Worm (Caenorhabditis elegans) whole organism, L2 larva: Measurements from ENCODE around the gene C05D2.8.

ENCODE experiments used
- C34F6.9 ChIP-seq: fragments of 150-350 bp; optimal IDR thresholded peaks from 2 replicates; lab custom pipeline; 2014; ENCODE audit warnings: missing biosample characterization, missing genetic modification characterization
- F13H6.1 ChIP-seq: sonication (generic microtip); optimal IDR thresholded peaks from 2 replicates; lab custom pipeline; 2016; ENCODE audit warnings: missing genetic modification characterization, missing compliant biosample characterization
- R02D3.7 ChIP-seq: fragments of 150-350 bp; optimal IDR thresholded peaks from 2 replicates; lab custom pipeline; 2014; ENCODE audit warnings: missing biosample characterization, missing genetic modification characterization
- Y55F3AM.14 ChIP-seq: fragments of 200-800 bp; sonication (Bioruptor generic); optimal IDR thresholded peaks from 2 replicates; lab custom pipeline; 2018; ENCODE audit warnings: mild to moderate bottlenecking, missing genetic modification characterization, missing compliant biosample characterization
- ZK546.5 ChIP-seq: sonication (generic microtip); optimal IDR thresholded peaks from 2 replicates; lab custom pipeline; 2017; ENCODE audit warnings: missing biosample characterization, missing genetic modification characterization
- alr-1 ChIP-seq: fragments of 150-350 bp; optimal IDR thresholded peaks from 2 replicates; lab custom pipeline; 2014; ENCODE audit warnings: missing biosample characterization, missing genetic modification characterization
- aly-2 ChIP-seq: fragments of 150-350 bp; optimal IDR thresholded peaks from 2 replicates; lab custom pipeline; 2014; ENCODE audit warnings: missing biosample characterization, missing genetic modification characterization
- ama-1 ChIP-seq: fragments of 150-350 bp; optimal IDR thresholded peaks from 2 replicates; lab custom pipeline; 2018; ENCODE audit warnings: inconsistent platforms
- blmp-1 ChIP-seq: sonication (generic microtip); optimal IDR thresholded peaks from 2 replicates; lab custom pipeline; 2017; ENCODE audit warnings: missing genetic modification characterization, mild to moderate bottlenecking, missing compliant biosample characterization, antibody characterized with exemption, moderate library complexity; ENCODE audit not compliant: insufficient read depth
- ceh-16 ChIP-seq: fragments of 150-350 bp; optimal IDR thresholded peaks from 2 replicates; lab custom pipeline; 2014; ENCODE audit warnings: missing biosample characterization, missing genetic modification characterization
- ceh-82 ChIP-seq: fragments of 150-350 bp; optimal IDR thresholded peaks from 2 replicates; lab custom pipeline; 2014; ENCODE audit warnings: missing biosample characterization, missing genetic modification characterization
- crh-2 ChIP-seq: sonication (generic microtip); optimal IDR thresholded peaks from 2 replicates; lab custom pipeline; 2017; ENCODE audit warnings: missing biosample characterization, missing genetic modification characterization
- dmd-4 ChIP-seq: sonication (generic microtip); optimal IDR thresholded peaks from 2 replicates; lab custom pipeline; 2017; ENCODE audit warnings: missing biosample characterization, missing genetic modification characterization
- egl-27 ChIP-seq: sonication (generic microtip); optimal IDR thresholded peaks from 3 replicates; lab custom pipeline; 2017; ENCODE audit warnings: missing biosample characterization, missing genetic modification reagents, missing genetic modification characterization
- elt-1 ChIP-seq: fragments of 150-350 bp; optimal IDR thresholded peaks from 2 replicates; lab custom pipeline; 2014; ENCODE audit warnings: missing biosample characterization, missing genetic modification characterization
- elt-3 ChIP-seq: sonication (generic microtip); optimal IDR thresholded peaks from 2 replicates; lab custom pipeline; 2017; ENCODE audit warnings: missing biosample characterization, missing genetic modification characterization
- fos-1 ChIP-seq: fragments of 150-350 bp; optimal IDR thresholded peaks from 2 replicates; lab custom pipeline; 2014; ENCODE audit warnings: missing biosample characterization, missing genetic modification characterization
- gmeb-1 ChIP-seq: fragments of 150-350 bp; optimal IDR thresholded peaks from 2 replicates; lab custom pipeline; 2014; ENCODE audit warnings: missing biosample characterization, missing genetic modification characterization
- lin-11 ChIP-seq: fragments of 150-350 bp; sonication (generic microtip); optimal IDR thresholded peaks from 2 replicates; lab custom pipeline; 2014; ENCODE audit warnings: missing biosample characterization, missing genetic modification characterization, inconsistent platforms, mixed read lengths
- lin-13 ChIP-seq: fragments of 150-350 bp; optimal IDR thresholded peaks from 2 replicates; lab custom pipeline; 2014; ENCODE audit warnings: missing biosample characterization, missing genetic modification reagents, missing genetic modification characterization
- lin-39 ChIP-seq: fragments of 150-350 bp; optimal IDR thresholded peaks from 2 replicates; lab custom pipeline; 2014; ENCODE audit warnings: missing biosample characterization, missing genetic modification reagents, missing genetic modification characterization
- lsy-2 ChIP-seq, 2 experiments: fragments of 150-350 bp in 1 of 2; sonication (generic microtip) in 1 of 2; optimal IDR thresholded peaks; 2 replicates each; lab custom pipeline; 2014 to 2017; ENCODE audit warnings: missing biosample characterization in 2 of 2, missing genetic modification characterization in 2 of 2
- mab-5 ChIP-seq: fragments of 150-350 bp; optimal IDR thresholded peaks from 2 replicates; lab custom pipeline; 2014; ENCODE audit warnings: missing biosample characterization, missing genetic modification characterization
- mbf-1 ChIP-seq: sonication (generic microtip); optimal IDR thresholded peaks from 2 replicates; lab custom pipeline; 2017; ENCODE audit warnings: missing biosample characterization, missing genetic modification characterization
- mdl-1 ChIP-seq, 2 experiments: fragments of 150-350 bp in 1 of 2; sonication (generic microtip) in 1 of 2; optimal IDR thresholded peaks; 2 replicates each; lab custom pipeline; 2017; ENCODE audit warnings: missing biosample characterization in 2 of 2, missing genetic modification characterization in 2 of 2
- nhr-10 ChIP-seq: sonication (generic microtip); optimal IDR thresholded peaks from 2 replicates; lab custom pipeline; 2017; ENCODE audit warnings: missing biosample characterization, missing genetic modification characterization
- nhr-11 ChIP-seq: fragments of 150-350 bp; optimal IDR thresholded peaks from 2 replicates; lab custom pipeline; 2014; ENCODE audit warnings: missing biosample characterization, missing genetic modification characterization
- nhr-12 ChIP-seq: fragments of 150-350 bp; optimal IDR thresholded peaks from 2 replicates; lab custom pipeline; 2014; ENCODE audit warnings: missing biosample characterization, missing genetic modification characterization
- nhr-129 ChIP-seq: fragments of 150-350 bp; optimal IDR thresholded peaks from 2 replicates; lab custom pipeline; 2014; ENCODE audit warnings: missing biosample characterization, missing genetic modification characterization
- nhr-21 ChIP-seq: fragments of 150-350 bp; optimal IDR thresholded peaks from 2 replicates; lab custom pipeline; 2014; ENCODE audit warnings: missing biosample characterization, missing genetic modification characterization
- nhr-23 ChIP-seq: fragments of 150-350 bp; optimal IDR thresholded peaks from 2 replicates; lab custom pipeline; 2014; ENCODE audit warnings: missing biosample characterization, missing genetic modification reagents, missing genetic modification characterization
- nhr-237 ChIP-seq: fragments of 150-350 bp; optimal IDR thresholded peaks from 2 replicates; lab custom pipeline; 2014; ENCODE audit warnings: missing biosample characterization, missing genetic modification characterization
- nhr-25 ChIP-seq: fragments of 150-350 bp; sonication (generic microtip); optimal IDR thresholded peaks from 3 replicates; lab custom pipeline; 2014; ENCODE audit warnings: missing biosample characterization, missing genetic modification characterization
- nhr-6 ChIP-seq: fragments of 150-350 bp; optimal IDR thresholded peaks from 2 replicates; lab custom pipeline; 2014; ENCODE audit warnings: missing biosample characterization, missing genetic modification characterization
- nhr-77 ChIP-seq: fragments of 150-350 bp; optimal IDR thresholded peaks from 2 replicates; lab custom pipeline; 2014; ENCODE audit warnings: missing biosample characterization, missing genetic modification characterization
- peb-1 ChIP-seq: fragments of 150-350 bp; optimal IDR thresholded peaks from 2 replicates; lab custom pipeline; 2014; ENCODE audit warnings: missing biosample characterization, missing genetic modification characterization
- sem-4 ChIP-seq: fragments of 150-350 bp; optimal IDR thresholded peaks from 2 replicates; lab custom pipeline; 2014; ENCODE audit warnings: missing biosample characterization, missing genetic modification reagents, missing genetic modification characterization
- skn-1 ChIP-seq: sonication (generic microtip); optimal IDR thresholded peaks from 2 replicates; lab custom pipeline; 2017; ENCODE audit warnings: missing biosample characterization, missing genetic modification characterization
- sma-3 ChIP-seq: sonication (generic microtip); optimal IDR thresholded peaks from 2 replicates; lab custom pipeline; 2016; ENCODE audit warnings: missing genetic modification reagents, missing genetic modification characterization, missing compliant biosample characterization
- sma-9 ChIP-seq, 2 experiments: fragments of 150-350 bp in 1 of 2; sonication (generic microtip) in 1 of 2; optimal IDR thresholded peaks; 2 replicates each; lab custom pipeline; 2014 to 2016; ENCODE audit warnings: missing genetic modification characterization in 2 of 2, mild to moderate bottlenecking in 1 of 2, missing biosample characterization in 1 of 2, missing compliant biosample characterization in 1 of 2, missing genetic modification reagents in 1 of 2, moderate library complexity in 1 of 2
- snpc-4 ChIP-seq: fragments of 150-350 bp; optimal IDR thresholded peaks from 2 replicates; lab custom pipeline; 2014; ENCODE audit warnings: missing biosample characterization, missing genetic modification characterization
- unc-39 ChIP-seq: fragments of 150-350 bp; optimal IDR thresholded peaks from 2 replicates; lab custom pipeline; 2014; ENCODE audit warnings: missing biosample characterization, missing genetic modification characterization
- unc-55 ChIP-seq: fragments of 150-350 bp; sonication (generic microtip); optimal IDR thresholded peaks from 3 replicates; lab custom pipeline; 2014; ENCODE audit warnings: missing biosample characterization, missing genetic modification reagents, missing genetic modification characterization
- unc-62 ChIP-seq: fragments of 150-350 bp; optimal IDR thresholded peaks from 2 replicates; lab custom pipeline; 2014; ENCODE audit warnings: missing biosample characterization, missing genetic modification reagents, missing genetic modification characterization
- zag-1 ChIP-seq: fragments of 150-350 bp; optimal IDR thresholded peaks from 2 replicates; lab custom pipeline; 2014; ENCODE audit warnings: missing biosample characterization, missing genetic modification characterization
- ztf-1 ChIP-seq: fragments of 200-800 bp; sonication (Bioruptor generic); conservative IDR thresholded peaks from 2 replicates; pipeline ENCODE4 v1.3.6; 2022; ENCODE audit warnings: missing genetic modification characterization, missing compliant biosample characterization
- ztf-11 ChIP-seq: sonication (generic microtip); optimal IDR thresholded peaks from 2 replicates; lab custom pipeline; 2017; ENCODE audit warnings: missing biosample characterization, missing genetic modification characterization
- ztf-4 ChIP-seq: fragments of 150-350 bp; optimal IDR thresholded peaks from 2 replicates; lab custom pipeline; 2014; ENCODE audit warnings: missing biosample characterization, missing genetic modification characterization

C05D2.8 gene

ce11 chrIII:5603439-5603986, 6.6 kb downstream of the C05D2.8 start, which contains the start of gene madf-11 (continued):
- TF ChIP-seq nhr-25 (tag; lab: Kevin White, UChicago) (no peak), Y55F3AM.14 (GFP tag; lab: Kevin White, UChicago) (no peak), nhr-129 (tag; lab: Kevin White, UChicago) (peak; percentile 78), lsy-2 (tag; optimal IDR thresholded peaks at IDR 0.05; lab: Kevin White, UChicago) (peak; percentile 36 to 81), sma-3 (GFP tag; lab: Kevin White, UChicago) (peak; percentile 58), sma-9 (GFP tag; optimal IDR thresholded peaks at IDR 0.05; lab: Kevin White, UChicago) (peak; percentile 41), sma-9 (tag; optimal IDR thresholded peaks at IDR 0.05; lab: Kevin White, UChicago) (no peak), fos-1 (tag; lab: Kevin White, UChicago) (peak; percentile 59), C34F6.9 (tag; lab: Kevin White, UChicago) (peak; percentile 77), unc-55 (GFP tag; lab: Kevin White, UChicago) (peak; percentile 86), dmd-4 (tag; lab: Kevin White, UChicago) (no peak), nhr-12 (no peak), ztf-1 (GFP tag; lab: Robert Waterston, UW) (no peak), nhr-11 (tag; lab: Kevin White, UChicago) (no peak), mdl-1 (tag; optimal IDR thresholded peaks at IDR 0.05; lab: Kevin White, UChicago) (peak; percentile 27 to 66), zag-1 (tag; lab: Kevin White, UChicago) (peak; percentile 24), nhr-10 (tag; lab: Kevin White, UChicago) (no peak)

ce11 chrIII:5601999-5602398, 8.1 kb downstream of the C05D2.8 start:
- TF ChIP-seq nhr-23 (tag; lab: Kevin White, UChicago) = no peak
- no peak for TF ChIP-seq dmd-4 (tag; lab: Kevin White, UChicago)
- no peak for TF ChIP-seq nhr-11 (tag; lab: Kevin White, UChicago)
- TF ChIP-seq nhr-21 (tag; lab: Kevin White, UChicago) = peak; percentile 70
- TF ChIP-seq C34F6.9 (tag; lab: Kevin White, UChicago) = peak; percentile 63
- TF ChIP-seq sem-4 (tag; lab: Kevin White, UChicago) = peak; percentile 22
- TF ChIP-seq lin-11 (tag; lab: Kevin White, UChicago) = no peak
- no peak for TF ChIP-seq ceh-82 (tag; lab: Kevin White, UChicago)
- TF ChIP-seq alr-1 (tag; lab: Kevin White, UChicago) = no peak
- TF ChIP-seq nhr-10 (tag; lab: Kevin White, UChicago) = no peak
- TF ChIP-seq lin-39 (tag; lab: Kevin White, UChicago) = no peak
- no peak for TF ChIP-seq ama-1 (lab: Kevin White, UChicago)
- TF ChIP-seq R02D3.7 (tag; lab: Kevin White, UChicago) = no peak
- no peak for TF ChIP-seq unc-62 (GFP tag; lab: Kevin White, UChicago)
- no peak for TF ChIP-seq nhr-77 (tag; lab: Kevin White, UChicago)
- peak; percentile 62 for TF ChIP-seq gmeb-1 (tag; lab: Kevin White, UChicago)
- peak; percentile 87 for TF ChIP-seq nhr-129 (tag; lab: Kevin White, UChicago)
- peak; percentile 20 for TF ChIP-seq unc-55 (GFP tag; lab: Kevin White, UChicago)
- peak; percentile 63 for TF ChIP-seq nhr-25 (tag; lab: Kevin White, UChicago)
- no peak for TF ChIP-seq Y55F3AM.14 (GFP tag; lab: Kevin White, UChicago)
- TF ChIP-seq peb-1 (tag; lab: Kevin White, UChicago) = no peak
- peak; percentile 58 for TF ChIP-seq egl-27 (tag; lab: Kevin White, UChicago)
- TF ChIP-seq blmp-1 (tag; lab: Kevin White, UChicago) = no peak
- TF ChIP-seq ZK546.5 (tag; lab: Kevin White, UChicago) = no peak
- peak; percentile 13 to 72 for TF ChIP-seq lsy-2 (tag; optimal IDR thresholded peaks at IDR 0.05; lab: Kevin White, UChicago)
- peak; percentile 73 for TF ChIP-seq sma-9 (GFP tag; optimal IDR thresholded peaks at IDR 0.05; lab: Kevin White, UChicago)
- TF ChIP-seq sma-9 (tag; optimal IDR thresholded peaks at IDR 0.05; lab: Kevin White, UChicago) = no peak
- no peak for TF ChIP-seq unc-39 (tag; lab: Kevin White, UChicago)
- TF ChIP-seq zag-1 (tag; lab: Kevin White, UChicago) = no peak
- no peak for TF ChIP-seq nhr-237 (tag; lab: Kevin White, UChicago)
- TF ChIP-seq snpc-4 (tag; lab: Kevin White, UChicago) = no peak
- TF ChIP-seq ztf-1 (GFP tag; lab: Robert Waterston, UW) = no peak
- no peak for TF ChIP-seq skn-1
- TF ChIP-seq mab-5 (tag; lab: Kevin White, UChicago) = no peak
- TF ChIP-seq lin-13 (GFP tag; lab: Kevin White, UChicago) = peak; percentile 74
- TF ChIP-seq nhr-12 = no peak
- TF ChIP-seq elt-1 (tag; lab: Kevin White, UChicago) = no peak
- no peak for TF ChIP-seq aly-2 (tag; lab: Kevin White, UChicago)
- TF ChIP-seq mdl-1 (tag; optimal IDR thresholded peaks at IDR 0.05; lab: Kevin White, UChicago) = no peak
- TF ChIP-seq elt-3 (tag; lab: Kevin White, UChicago) = no peak
- peak; percentile 25 for TF ChIP-seq ceh-16
- no peak for TF ChIP-seq mbf-1 (tag; lab: Kevin White, UChicago)
- peak; percentile 76 for TF ChIP-seq sma-3 (GFP tag; lab: Kevin White, UChicago)
- TF ChIP-seq fos-1 (tag; lab: Kevin White, UChicago) = peak; percentile 64
- peak; percentile 51 for TF ChIP-seq ztf-4 (tag; lab: Kevin White, UChicago)
- TF ChIP-seq crh-2 (tag; lab: Kevin White, UChicago) = peak; percentile 59
- TF ChIP-seq nhr-6 (tag; lab: Kevin White, UChicago) = no peak
- peak; percentile 65 for TF ChIP-seq F13H6.1 (tag; lab: Kevin White, UChicago)
- TF ChIP-seq ztf-11 (tag; lab: Kevin White, UChicago) = no peak
